Worm (Caenorhabditis elegans): Measurements from ENCODE around the gene lap-2.

The lap-2 gene

ce11 chrV:13013844-13014243, 29.7 kb upstream of the lap-2 start, which contains the start of gene F15B9.6:
Gene F15B9.6, plus strand, starts transcription at chrV:13014144.
- TF ChIP-seq tbx-2 (tag; optimal IDR thresholded peaks at IDR 0.05) (no peak), egl-27 (tag; optimal IDR thresholded peaks at IDR 0.05) (no peak), nhr-11 (tag; optimal IDR thresholded peaks at IDR 0.05) (no peak), unc-62 (GFP tag; optimal IDR thresholded peaks at IDR 0.05) (no peak), elt-1 (tag; optimal IDR thresholded peaks at IDR 0.05) (no peak), nhr-77 (tag; optimal IDR thresholded peaks at IDR 0.05) (no peak), nhr-12 (tag; optimal IDR thresholded peaks at IDR 0.05) (no peak), nhr-67 (tag; optimal IDR thresholded peaks at IDR 0.05) (no peak), hmg-11 (tag; optimal IDR thresholded peaks at IDR 0.05) (no peak), daf-12 (tag; optimal IDR thresholded peaks at IDR 0.05) (no peak), ceh-9 (tag; optimal IDR thresholded peaks at IDR 0.05) (no peak), ceh-28 (tag; optimal IDR thresholded peaks at IDR 0.05) (no peak), lsy-12 (tag; optimal IDR thresholded peaks at IDR 0.05) (no peak), nhr-28 (tag; optimal IDR thresholded peaks at IDR 0.05) (no peak), egl-5 (tag; optimal IDR thresholded peaks at IDR 0.05) (no peak), R02D3.7 (tag; optimal IDR thresholded peaks at IDR 0.05) (no peak), fkh-2 (tag; optimal IDR thresholded peaks at IDR 0.05) (no peak)

- TF ChIP-seq eor-1 (tag; optimal IDR thresholded peaks at IDR 0.05) (no peak), nhr-77 (tag; optimal IDR thresholded peaks at IDR 0.05) (no peak), fkh-2 (tag; optimal IDR thresholded peaks at IDR 0.05) (no peak)
These were observed 25.3 kb upstream of the lap-2 start for ce11 chrV:13018233-13018632.

- no peak for TF ChIP-seq nhr-23 (tag; optimal IDR thresholded peaks at IDR 0.05)
- no peak for TF ChIP-seq snpc-4 (tag; optimal IDR thresholded peaks at IDR 0.05)
- TF ChIP-seq fkh-10 (GFP tag; optimal IDR thresholded peaks at IDR 0.05), result no peak
- no peak for TF ChIP-seq nfya-1 (tag; optimal IDR thresholded peaks at IDR 0.05; ENCODE audit: insufficient read depth)
- no peak for TF ChIP-seq mml-1 (tag; optimal IDR thresholded peaks at IDR 0.05)
- TF ChIP-seq lin-39 (tag; optimal IDR thresholded peaks at IDR 0.05), result no peak
- TF ChIP-seq tbx-2 (tag; optimal IDR thresholded peaks at IDR 0.05), result no peak
- TF ChIP-seq lin-15B (tag; optimal IDR thresholded peaks at IDR 0.05), result no peak
- no peak for TF ChIP-seq nhr-67 (tag; optimal IDR thresholded peaks at IDR 0.05)
- TF ChIP-seq ceh-82 (tag; optimal IDR thresholded peaks at IDR 0.05), result no peak
- TF ChIP-seq lsy-12 (tag; optimal IDR thresholded peaks at IDR 0.05), result no peak
- no peak for TF ChIP-seq ztf-11 (tag; optimal IDR thresholded peaks at IDR 0.05)
- no peak for TF ChIP-seq ceh-16 (tag; optimal IDR thresholded peaks at IDR 0.05)
- TF ChIP-seq ama-1 (optimal IDR thresholded peaks at IDR 0.05), result no peak
- no peak for TF ChIP-seq elt-2 (tag; optimal IDR thresholded peaks at IDR 0.05)
- no peak for TF ChIP-seq R02D3.7 (tag; optimal IDR thresholded peaks at IDR 0.05)
These were observed 24.8 kb upstream of the lap-2 start, which contains the start of gene fmi-1 for ce11 chrV:13018761-13019160. Gene fmi-1, plus strand, starts transcription at chrV:13019061.

ce11 chrV:13020014-13020413, 23.5 kb upstream of the lap-2 start:
- TF ChIP-seq fkh-2 (tag; optimal IDR thresholded peaks at IDR 0.05), result no peak
- TF ChIP-seq nhr-77 (tag; optimal IDR thresholded peaks at IDR 0.05), result no peak
- TF ChIP-seq ceh-82 (tag; optimal IDR thresholded peaks at IDR 0.05), result no peak
- no peak for TF ChIP-seq ceh-16 (tag; optimal IDR thresholded peaks at IDR 0.05)
- TF ChIP-seq nhr-12 (tag; optimal IDR thresholded peaks at IDR 0.05), result no peak
- TF ChIP-seq lin-15B (tag; optimal IDR thresholded peaks at IDR 0.05), result no peak
- TF ChIP-seq ztf-4 (tag; optimal IDR thresholded peaks at IDR 0.05), result no peak

- TF ChIP-seq ceh-16 (tag; optimal IDR thresholded peaks at IDR 0.05) (no peak), lin-39 (tag; optimal IDR thresholded peaks at IDR 0.05) (no peak), nhr-28 (tag; optimal IDR thresholded peaks at IDR 0.05) (no peak), elt-2 (tag; optimal IDR thresholded peaks at IDR 0.05) (no peak)
These were observed 22.9 kb upstream of the lap-2 start for ce11 chrV:13020638-13021037.

- TF ChIP-seq daf-12 (tag; optimal IDR thresholded peaks at IDR 0.05), result no peak
These were observed 22.0 kb upstream of the lap-2 start for ce11 chrV:13021540-13021939.

- no peak for TF ChIP-seq nhr-23 (tag; optimal IDR thresholded peaks at IDR 0.05)
- no peak for TF ChIP-seq lin-15B (tag; optimal IDR thresholded peaks at IDR 0.05)
- TF ChIP-seq fkh-2 (tag; optimal IDR thresholded peaks at IDR 0.05), result no peak
- TF ChIP-seq elt-3 (tag; optimal IDR thresholded peaks at IDR 0.05), result no peak
- no peak for TF ChIP-seq snpc-4 (tag; optimal IDR thresholded peaks at IDR 0.05)
- no peak for TF ChIP-seq ceh-9 (tag; optimal IDR thresholded peaks at IDR 0.05)
- TF ChIP-seq tbx-2 (tag; optimal IDR thresholded peaks at IDR 0.05), result no peak
- TF ChIP-seq zag-1 (tag; optimal IDR thresholded peaks at IDR 0.05), result no peak
- no peak for TF ChIP-seq ama-1 (optimal IDR thresholded peaks at IDR 0.05)
- no peak for TF ChIP-seq ztf-11 (tag; optimal IDR thresholded peaks at IDR 0.05)
- TF ChIP-seq pqm-1 (tag; optimal IDR thresholded peaks at IDR 0.05), result no peak
- TF ChIP-seq sea-2 (GFP tag; optimal IDR thresholded peaks at IDR 0.05), result no peak
- TF ChIP-seq hmg-11 (tag; optimal IDR thresholded peaks at IDR 0.05), result no peak
These were observed 21.2 kb upstream of the lap-2 start for ce11 chrV:13022265-13022664.

Data from whole organism, L3 larva.